Fruit fly (Drosophila melanogaster): ENCODE measurements around the gene Pect.

The Pect gene

dm6 chr2L:13222225-13222648, 18.7 kb downstream of the Pect start, which contains the start of the genes Ski6 and CG16812 (continued):
- no peak for TF ChIP-seq kah (GFP tag; optimal IDR thresholded peaks at IDR 0.05)
- TF ChIP-seq CG12299 (tag; optimal IDR thresholded peaks at IDR 0.05), result peak; percentile 65
- peak; percentile 39 for TF ChIP-seq slou (GFP tag; optimal IDR thresholded peaks at IDR 0.05)
- TF ChIP-seq CG12744 (GFP tag; optimal IDR thresholded peaks at IDR 0.05), result no peak
- peak; percentile 62 for TF ChIP-seq Hsf (GFP tag; optimal IDR thresholded peaks at IDR 0.05)
- peak; percentile 16; the same call in 1 of the 2 replicates for TF ChIP-seq danr (GFP tag; IDR thresholded peaks at IDR 0.05)
- TF ChIP-seq Ptx1 (GFP tag; IDR thresholded peaks at IDR 0.05), result peak; percentile 77
- no peak for TF ChIP-seq Side (GFP tag; optimal IDR thresholded peaks at IDR 0.05)
- no peak for TF ChIP-seq nerfin-2 (GFP tag; IDR thresholded peaks at IDR 0.05; ENCODE audit: partially characterized antibody)
- no peak for TF ChIP-seq Tbp (GFP tag; optimal IDR thresholded peaks at IDR 0.05)
- TF ChIP-seq wor (GFP tag; IDR thresholded peaks at IDR 0.05), result no peak
- TF ChIP-seq sqz (GFP tag; optimal IDR thresholded peaks at IDR 0.05), result no peak
- no peak for TF ChIP-seq CG10274 (GFP tag; optimal IDR thresholded peaks at IDR 0.05)
- peak; percentile 60; the same call in 2 of the 3 replicates for TF ChIP-seq dysf (GFP tag; IDR thresholded peaks at IDR 0.05)
- TF ChIP-seq Bgb (GFP tag; IDR thresholded peaks at IDR 0.05; ENCODE audit: partially characterized antibody), result no peak
- no peak for TF ChIP-seq Optix (GFP tag; IDR thresholded peaks at IDR 0.05)
- TF ChIP-seq CG17612 (GFP tag; IDR thresholded peaks at IDR 0.05), result no peak
- TF ChIP-seq CG1647 (GFP tag; optimal IDR thresholded peaks at IDR 0.05), result no peak
- TF ChIP-seq gsb-n (tag; optimal IDR thresholded peaks at IDR 0.05), result peak; percentile 68
- TF ChIP-seq Ravus (GFP tag; IDR thresholded peaks at IDR 0.05), result no peak; the same call in 1 of the 2 replicates
- no peak for TF ChIP-seq CkIIα-i1 (GFP tag; IDR thresholded peaks at IDR 0.05)
- TF ChIP-seq schlank (tag; optimal IDR thresholded peaks at IDR 0.05), result no peak
- peak; percentile 63 for TF ChIP-seq CG4424 (GFP tag; optimal IDR thresholded peaks at IDR 0.05)
- no peak for TF ChIP-seq Hr78 (GFP tag; optimal IDR thresholded peaks at IDR 0.05)
- peak; percentile 71 for TF ChIP-seq Hmr (GFP tag; optimal IDR thresholded peaks at IDR 0.05)
- no peak for TF ChIP-seq croc (GFP tag; conservative IDR thresholded peaks at IDR 0.05)
- no peak for TF ChIP-seq jumu (GFP tag; optimal IDR thresholded peaks at IDR 0.05)
- no peak for TF ChIP-seq B-H2 (GFP tag; optimal IDR thresholded peaks at IDR 0.05)
- no peak for TF ChIP-seq CG11093 (GFP tag; IDR thresholded peaks at IDR 0.05)
- TF ChIP-seq CG12219 (GFP tag; optimal IDR thresholded peaks at IDR 0.05), result no peak
- no peak for TF ChIP-seq crc (GFP tag; optimal IDR thresholded peaks at IDR 0.05)
- TF ChIP-seq trem (tag; optimal IDR thresholded peaks at IDR 0.05), result peak; percentile 89
- no peak for TF ChIP-seq repo (GFP tag; optimal IDR thresholded peaks at IDR 0.05)
- no peak for TF ChIP-seq chinmo (GFP tag; IDR thresholded peaks at IDR 0.05; ENCODE audit: partially characterized antibody)
- TF ChIP-seq sug (tag; optimal IDR thresholded peaks at IDR 0.05), result no peak
- TF ChIP-seq CG1024 (GFP tag; IDR thresholded peaks at IDR 0.05), result peak; percentile 22; the same call in 1 of the 2 replicates
- peak; percentile 63 for TF ChIP-seq CG8388 (GFP tag; optimal IDR thresholded peaks at IDR 0.05)
- no peak for TF ChIP-seq CG14860 (GFP tag; IDR thresholded peaks at IDR 0.05; ENCODE audit: partially characterized antibody)
- no peak for TF ChIP-seq eyg (GFP tag; optimal IDR thresholded peaks at IDR 0.05)
- TF ChIP-seq CHES-1-like (GFP tag; optimal IDR thresholded peaks at IDR 0.05), result peak; percentile 16
- peak; percentile 30 for TF ChIP-seq Dip3 (GFP tag; optimal IDR thresholded peaks at IDR 0.05)
- TF ChIP-seq stwl (tag; optimal IDR thresholded peaks at IDR 0.05), result peak; percentile 79
- no peak for TF ChIP-seq pros (GFP tag; optimal IDR thresholded peaks at IDR 0.05)
- TF ChIP-seq Dll (GFP tag; IDR thresholded peaks at IDR 0.05; ENCODE audit: partially characterized antibody), result peak; percentile 51; the same call in 2 of the 4 replicates
- TF ChIP-seq CG4730 (GFP tag; IDR thresholded peaks at IDR 0.05), result no peak
- TF ChIP-seq HLHmδ (GFP tag; optimal IDR thresholded peaks at IDR 0.05), result no peak
- TF ChIP-seq corto (GFP tag; optimal IDR thresholded peaks at IDR 0.05), result no peak

Data from whole organism, embryonic.